Worm (Caenorhabditis elegans) whole organism, L4 larva: ENCODE results near the gene ulp-1.

Experiments
- ceh-82 ChIP-seq: sonication (generic microtip); optimal IDR thresholded peaks from 2 replicates; lab custom pipeline; 2017; ENCODE audit warnings: missing biosample characterization, missing genetic modification characterization
- daf-16 ChIP-seq, 3 experiments: sonication (generic microtip); optimal IDR thresholded peaks; 2 replicates each; lab custom pipeline; 2016 to 2017; ENCODE audit warnings: missing genetic modification characterization in 3 of 3, missing genetic modification reagents in 3 of 3, mild to moderate bottlenecking in 2 of 3, missing compliant biosample characterization in 2 of 3, missing biosample characterization in 1 of 3, moderate library complexity in 1 of 3
- dpl-1 ChIP-seq: fragments of 150-350 bp; optimal IDR thresholded peaks from 2 replicates; lab custom pipeline; 2014; ENCODE audit warnings: missing biosample characterization, missing genetic modification reagents, missing genetic modification characterization
- nhr-11 ChIP-seq: fragments of 150-350 bp; optimal IDR thresholded peaks from 2 replicates; lab custom pipeline; 2014; ENCODE audit warnings: missing biosample characterization, missing genetic modification characterization
- nhr-237 ChIP-seq: sonication (generic microtip); optimal IDR thresholded peaks from 2 replicates; lab custom pipeline; 2017; ENCODE audit warnings: missing biosample characterization, missing genetic modification characterization
- nhr-76 ChIP-seq: fragments of 150-350 bp; optimal IDR thresholded peaks from 2 replicates; lab custom pipeline; 2014; ENCODE audit warnings: missing biosample characterization, missing genetic modification characterization
- ztf-11 ChIP-seq: fragments of 150-350 bp; optimal IDR thresholded peaks from 2 replicates; lab custom pipeline; 2014; ENCODE audit warnings: missing biosample characterization, missing genetic modification characterization

DNA sequence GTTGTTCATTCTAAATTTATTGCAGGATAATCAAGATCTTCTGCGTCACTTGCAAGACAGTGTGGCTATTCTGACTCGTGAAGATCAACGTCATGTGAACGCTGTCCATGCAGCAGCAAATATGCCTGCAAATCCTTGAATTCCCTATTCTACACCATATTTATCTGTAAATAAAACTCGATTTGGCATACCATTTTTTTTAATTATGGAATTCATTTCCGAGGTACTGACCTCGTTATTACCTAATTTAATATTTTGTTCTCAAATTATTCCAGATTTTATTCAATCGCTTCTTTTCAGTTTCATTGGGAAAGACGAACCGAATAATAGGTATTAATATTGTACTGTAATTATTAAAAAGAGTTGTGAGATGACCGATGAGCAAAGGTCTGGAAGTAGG is 4.0 kb upstream of the ulp-1 start, which contains the start of gene cid-1:
- TF ChIP-seq ceh-82 (tag; lab: Kevin White, UChicago) (no peak), nhr-237 (tag; lab: Kevin White, UChicago) (no peak), daf-16 (GFP tag; optimal IDR thresholded peaks at IDR 0.05; lab: Kevin White, UChicago) (no peak), daf-16 (tag; optimal IDR thresholded peaks at IDR 0.05; lab: Kevin White, UChicago) (no peak), nhr-11 (tag; lab: Kevin White, UChicago) (no peak), ztf-11 (tag; lab: Kevin White, UChicago) (no peak), dpl-1 (GFP tag; lab: Kevin White, UChicago) (no peak), nhr-76 (tag; lab: Kevin White, UChicago) (no peak)
